Worm (Caenorhabditis elegans): ENCODE data around the gene T16G12.6.
A peak's percentile ranks its signal among the peaks of the same experiment; 100 is the strongest.

The T16G12.6 gene

DNA sequence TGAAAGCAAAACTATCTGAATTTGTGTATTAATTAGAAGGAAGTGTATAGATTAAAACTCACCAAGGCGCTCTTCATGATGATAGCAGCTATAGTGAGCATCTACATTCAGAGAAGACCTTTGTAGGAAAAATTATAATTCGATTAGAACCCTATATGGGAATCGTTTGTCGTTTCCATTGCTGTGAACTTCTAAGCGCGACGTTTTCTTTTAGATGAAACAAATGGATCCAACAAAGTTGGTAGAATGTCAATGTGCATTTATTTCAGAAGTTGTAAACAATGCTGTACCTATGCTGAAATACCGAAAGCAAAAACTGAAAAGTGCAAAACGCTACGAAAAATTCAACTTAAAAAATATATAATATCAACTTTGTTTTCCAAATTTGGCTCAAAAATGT, 13.3 kb upstream of the T16G12.6 start, which contains the start of gene T16G12.10:
Gene T16G12.10, minus strand, starts transcription at position 101 of the 400 bp plus-strand sequence.
- TF ChIP-seq rbr-2 (tag; optimal IDR thresholded peaks at IDR 0.05) (no peak), zfp-3 (GFP tag; conservative IDR thresholded peaks at IDR 0.05) (no peak), unc-62 (GFP tag; optimal IDR thresholded peaks at IDR 0.05 in 1 of 2) (no peak), unc-62 (tag; optimal IDR thresholded peaks at IDR 0.05) (no peak), nhr-25 (tag; optimal IDR thresholded peaks at IDR 0.05; ENCODE audit: borderline replicate concordance, insufficient read depth) (no peak), dmd-9 (GFP tag; IDR thresholded peaks at IDR 0.05) (no peak), saeg-2 (GFP tag; IDR thresholded peaks at IDR 0.05) (no peak), zip-11 (GFP tag; IDR thresholded peaks at IDR 0.05) (no peak), nhr-111 (GFP tag; optimal IDR thresholded peaks at IDR 0.05) (no peak), unc-130 (GFP tag; optimal IDR thresholded peaks at IDR 0.05) (no peak), mxl-2 (GFP tag; conservative IDR thresholded peaks at IDR 0.05) (no peak), nhr-102 (tag; optimal IDR thresholded peaks at IDR 0.05) (no peak), php-3 (GFP tag; IDR thresholded peaks at IDR 0.05) (no peak), lin-13 (GFP tag; optimal IDR thresholded peaks at IDR 0.05) (no peak), hlh-11 (tag; optimal IDR thresholded peaks at IDR 0.05) (no peak), nhr-237 (tag; optimal IDR thresholded peaks at IDR 0.05) (no peak)

DNA sequence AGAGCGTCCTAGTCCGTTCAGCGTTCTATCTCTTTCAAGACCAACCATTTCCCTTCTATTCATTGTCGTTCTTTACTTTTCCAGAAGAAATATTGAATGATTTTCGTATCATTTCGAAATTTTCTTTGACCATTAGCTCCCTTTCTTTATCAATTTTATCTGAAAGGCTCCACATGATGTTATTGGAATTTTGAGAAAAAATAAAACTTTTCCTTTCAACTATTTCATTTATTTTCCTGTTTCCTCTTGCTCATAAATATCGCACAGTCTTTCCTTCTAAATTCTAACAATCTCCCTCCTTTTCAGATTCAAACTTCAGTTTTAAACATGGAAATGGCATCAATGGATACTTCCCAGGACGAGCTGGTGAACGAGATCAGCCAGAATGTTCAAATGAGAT, 11.9 kb upstream of the T16G12.6 start, which contains the start of gene T16G12.4:
Gene T16G12.4, plus strand, starts transcription at position 301 of the 400 bp plus-strand sequence.
- TF ChIP-seq unc-62 (GFP tag; optimal IDR thresholded peaks at IDR 0.05 in 1 of 2) = peak in 1 of 2 experiments; percentile 11
- no peak for TF ChIP-seq unc-62 (tag; optimal IDR thresholded peaks at IDR 0.05)
- TF ChIP-seq nhr-102 (tag; optimal IDR thresholded peaks at IDR 0.05) = no peak
- TF ChIP-seq lin-39 (tag; optimal IDR thresholded peaks at IDR 0.05) = no peak

DNA sequence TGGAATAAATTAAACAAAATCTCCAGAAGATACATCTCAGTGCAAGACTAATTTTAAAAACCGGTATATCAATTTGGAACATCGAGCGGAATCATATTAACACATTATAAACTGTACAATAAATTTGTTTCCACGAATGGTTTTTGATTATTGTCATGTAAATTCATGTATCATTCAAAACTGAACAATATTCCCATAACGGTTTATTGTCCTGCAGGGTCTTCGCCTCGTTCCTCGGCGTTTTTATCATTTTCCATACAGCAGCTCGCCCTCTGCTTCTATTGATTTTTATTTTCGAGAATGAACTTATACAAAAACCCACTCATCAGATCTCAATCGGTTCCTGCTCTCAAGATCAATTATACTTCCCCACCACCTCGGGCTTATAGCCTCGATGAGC, 10.4 kb upstream of the T16G12.6 start, which contains the start of gene T16G12.8:
Gene T16G12.8, plus strand, starts transcription at position 301 of the 400 bp plus-strand sequence.
- TF ChIP-seq Y105C5A.15 (GFP tag; IDR thresholded peaks at IDR 0.05) = no peak
- TF ChIP-seq nhr-28 (tag; optimal IDR thresholded peaks at IDR 0.05) = no peak
- no peak for TF ChIP-seq jun-1 (tag; optimal IDR thresholded peaks at IDR 0.05)
- no peak for TF ChIP-seq nhr-48 (tag; optimal IDR thresholded peaks at IDR 0.05)
- TF ChIP-seq duxl-1 (tag; optimal IDR thresholded peaks at IDR 0.05; ENCODE audit: poor library complexity) = no peak
- no peak for TF ChIP-seq nhr-102 (tag; optimal IDR thresholded peaks at IDR 0.05)
- no peak for TF ChIP-seq ZK337.2 (GFP tag; IDR thresholded peaks at IDR 0.05)
- TF ChIP-seq ztf-11 (tag; optimal IDR thresholded peaks at IDR 0.05) = no peak
- no peak for TF ChIP-seq mdl-1 (tag; optimal IDR thresholded peaks at IDR 0.05)
- no peak for TF ChIP-seq dpl-1 (GFP tag; optimal IDR thresholded peaks at IDR 0.05)
- TF ChIP-seq Y5F2A.4 (GFP tag; optimal IDR thresholded peaks at IDR 0.05) = no peak
- no peak for TF ChIP-seq nhr-237 (tag; optimal IDR thresholded peaks at IDR 0.05)
- TF ChIP-seq lin-15B (tag; optimal IDR thresholded peaks at IDR 0.05) = no peak
- no peak for TF ChIP-seq ceh-82 (tag; optimal IDR thresholded peaks at IDR 0.05)
- TF ChIP-seq R02D3.7 (tag; optimal IDR thresholded peaks at IDR 0.05) = no peak
- no peak for TF ChIP-seq zip-2 (tag; optimal IDR thresholded peaks at IDR 0.05)
- no peak for TF ChIP-seq unc-130 (GFP tag; optimal IDR thresholded peaks at IDR 0.05)
- TF ChIP-seq ceh-28 (tag; optimal IDR thresholded peaks at IDR 0.05) = no peak
- no peak for TF ChIP-seq ceh-62 (tag; optimal IDR thresholded peaks at IDR 0.05)
- no peak for TF ChIP-seq sdz-12 (GFP tag; optimal IDR thresholded peaks at IDR 0.05)

DNA sequence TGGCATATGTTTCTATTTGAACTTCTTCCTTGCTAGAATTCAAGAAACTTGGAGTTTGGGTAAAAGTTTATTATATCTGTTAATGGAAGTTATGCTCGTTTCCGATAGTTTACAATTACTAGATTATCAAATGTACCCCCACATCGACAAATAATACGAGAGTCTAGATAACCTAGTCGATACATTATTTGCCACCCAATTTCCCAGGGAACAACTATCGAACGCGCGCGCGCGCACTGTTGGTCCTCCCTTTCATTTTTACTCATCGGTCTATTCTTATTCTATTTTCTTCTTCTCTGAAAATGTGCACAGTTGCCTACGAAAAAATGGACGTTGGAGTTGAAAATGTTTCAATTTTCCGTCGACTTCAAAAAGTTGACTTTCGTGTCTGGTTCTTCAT, 8.8 kb upstream of the T16G12.6 start, which contains the start of gene T16G12.13:
Gene T16G12.13, plus strand, starts transcription at position 293 of the 400 bp plus-strand sequence.
- TF ChIP-seq Y105C5A.15 (GFP tag; IDR thresholded peaks at IDR 0.05) (no peak), nhr-25 (tag; optimal IDR thresholded peaks at IDR 0.05; ENCODE audit: borderline replicate concordance, insufficient read depth) (no peak), mdl-1 (tag; optimal IDR thresholded peaks at IDR 0.05) (no peak), ZK337.2 (GFP tag; IDR thresholded peaks at IDR 0.05) (no peak), mep-1 (tag; optimal IDR thresholded peaks at IDR 0.05) (no peak)
